Worm (Caenorhabditis elegans) whole organism, early embryonic: Measurements from ENCODE around the gene T03E6.8.

ENCODE experiments used
- ama-1 ChIP-seq: fragments of 150-350 bp; optimal IDR thresholded peaks from 2 replicates; lab custom pipeline; 2014
- ceh-36 ChIP-seq: sonication (generic microtip); optimal IDR thresholded peaks from 2 replicates; lab custom pipeline; 2016; ENCODE audit warnings: missing genetic modification characterization, inconsistent platforms, missing compliant biosample characterization
- flt-1 ChIP-seq: fragments of 200-800 bp; sonication (Bioruptor generic); IDR thresholded peaks from 2 replicates; pipeline ENCODE4 v1.3.6; 2022; ENCODE audit warnings: missing genetic modification characterization, missing compliant biosample characterization
- hmbx-1 ChIP-seq: sonication (generic microtip); optimal IDR thresholded peaks from 2 replicates; lab custom pipeline; 2016; ENCODE audit warnings: mild to moderate bottlenecking, missing genetic modification characterization, missing compliant biosample characterization
- hmg-4 ChIP-seq: fragments of 200-800 bp; sonication (Bioruptor generic); optimal IDR thresholded peaks from 2 replicates; lab custom pipeline; 2018; ENCODE audit warnings: mild to moderate bottlenecking, missing genetic modification characterization, missing compliant biosample characterization
- hnd-1 ChIP-seq: sonication (generic microtip); optimal IDR thresholded peaks from 2 replicates; lab custom pipeline; 2016; ENCODE audit warnings: missing genetic modification characterization, missing compliant biosample characterization
- pes-1 ChIP-seq: fragments of 200-800 bp; sonication (Bioruptor generic); IDR thresholded peaks from 2 replicates; pipeline ENCODE4 v1.3.6; 2022; ENCODE audit warnings: missing genetic modification reagents, missing genetic modification characterization, missing compliant biosample characterization
- tra-4 ChIP-seq: sonication (generic microtip); optimal IDR thresholded peaks from 2 replicates; lab custom pipeline; 2017; ENCODE audit warnings: missing genetic modification characterization, missing compliant biosample characterization

DNA sequence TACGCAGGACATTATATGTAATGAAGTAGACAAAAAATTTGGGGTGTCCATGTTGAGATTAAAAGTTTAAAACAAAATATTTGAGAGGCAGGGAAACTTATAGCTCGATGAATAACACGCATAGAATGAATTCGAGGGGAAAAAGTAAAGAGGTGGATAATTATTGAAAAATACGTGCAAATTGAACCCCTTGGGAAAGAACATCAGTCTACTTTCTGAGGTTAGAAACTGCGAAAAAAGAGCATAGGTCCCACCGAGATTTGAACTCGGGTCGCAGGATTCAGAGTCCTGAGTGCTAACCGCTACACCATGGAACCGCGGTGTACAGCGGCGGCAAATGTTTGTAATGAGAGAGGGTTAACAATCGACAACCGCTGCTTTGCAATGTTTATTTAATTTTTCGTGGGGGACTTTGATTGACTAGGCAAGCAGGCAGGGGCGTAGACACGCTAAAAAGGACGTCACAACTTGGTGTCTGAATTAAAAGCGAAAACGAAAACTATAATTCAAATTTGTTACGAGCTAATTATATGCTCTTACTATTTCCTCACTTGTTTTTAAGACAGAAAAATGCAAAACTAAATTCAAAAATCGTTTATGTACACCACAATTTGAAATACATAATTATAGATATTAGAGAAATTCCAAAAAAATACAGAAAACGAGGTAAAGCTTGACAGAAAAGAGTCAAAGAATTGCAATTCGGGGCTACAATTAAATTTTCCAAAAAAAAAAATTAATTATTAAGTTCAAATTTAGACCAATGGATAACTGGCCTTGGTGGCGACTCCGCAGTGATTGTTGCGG lies 10.8 kb downstream of the T03E6.8 start, which contains the start of gene srh-269:
- TF ChIP-seq tra-4 (tag; lab: Kevin White, UChicago), result peak; percentile 41
- peak; percentile 67 for TF ChIP-seq hmg-4
- TF ChIP-seq ama-1, result no peak
- peak; percentile 31 for TF ChIP-seq hnd-1 (tag; lab: Kevin White, UChicago)
- peak; percentile 76 for TF ChIP-seq flt-1 (GFP tag; lab: Robert Waterston, UW)
- peak; percentile 80 for TF ChIP-seq pes-1 (GFP tag; lab: Robert Waterston, UW)
- peak; percentile 8 for TF ChIP-seq hmbx-1
- peak; percentile 38 for TF ChIP-seq ceh-36 (tag; lab: Kevin White, UChicago)
